Worm (Caenorhabditis elegans): ENCODE results near the gene F53F4.7.

F53F4.7 gene

ce11 chrV:13576828-13577227 is 36.9 kb downstream of the F53F4.7 start (continued):
- no peak for TF ChIP-seq jun-1 (tag; optimal IDR thresholded peaks at IDR 0.05)

ce11 chrV:13575866-13576265 is 37.9 kb downstream of the F53F4.7 start:
- no peak for TF ChIP-seq nhr-10 (tag; optimal IDR thresholded peaks at IDR 0.05)
- 0 out of 2 replicates have a peak, but pooled peaks have one; percentile 28 for TF ChIP-seq madf-9 (GFP tag; conservative IDR thresholded peaks at IDR 0.05)
- no peak for TF ChIP-seq vab-7 (GFP tag; IDR thresholded peaks at IDR 0.05)
- TF ChIP-seq daf-8 (GFP tag; IDR thresholded peaks at IDR 0.05) = no peak
- TF ChIP-seq aly-2 (tag; optimal IDR thresholded peaks at IDR 0.05) = no peak
- TF ChIP-seq nhr-111 (GFP tag; optimal IDR thresholded peaks at IDR 0.05) = no peak
- TF ChIP-seq nhr-6 (tag; optimal IDR thresholded peaks at IDR 0.05) = peak; percentile 10
- no peak for TF ChIP-seq nhr-48 (tag; optimal IDR thresholded peaks at IDR 0.05)
- TF ChIP-seq spr-1 (tag; optimal IDR thresholded peaks at IDR 0.05) = no peak
- no peak for TF ChIP-seq jun-1 (tag; optimal IDR thresholded peaks at IDR 0.05)
- TF ChIP-seq Y75B8A.6 (GFP tag; IDR thresholded peaks at IDR 0.05) = no peak
- TF ChIP-seq pha-4 (GFP tag; IDR thresholded peaks at IDR 0.05) = no peak
- no peak for TF ChIP-seq pha-4 (tag; optimal IDR thresholded peaks at IDR 0.05)
- TF ChIP-seq tra-1 (GFP tag; IDR thresholded peaks at IDR 0.05) = no peak

ce11 chrV:13571714-13572258 is 42.0 kb downstream of the F53F4.7 start, which contains the start of gene C50B8.4:
TSS of gene C50B8.4 (plus strand) at chrV:13572012.
- TF ChIP-seq saeg-2 (GFP tag; IDR thresholded peaks at IDR 0.05) = no peak
- no peak for TF ChIP-seq ztf-7 (tag; optimal IDR thresholded peaks at IDR 0.05)
- no peak for TF ChIP-seq hmg-1.1 (GFP tag; IDR thresholded peaks at IDR 0.05)
- TF ChIP-seq lin-29 (GFP tag; IDR thresholded peaks at IDR 0.05) = no peak
- TF ChIP-seq lir-3 (tag; optimal IDR thresholded peaks at IDR 0.05) = no peak
- TF ChIP-seq lin-13 (GFP tag; optimal IDR thresholded peaks at IDR 0.05) = no peak
- TF ChIP-seq daf-8 (GFP tag; IDR thresholded peaks at IDR 0.05) = no peak
- TF ChIP-seq nhr-237 (tag; optimal IDR thresholded peaks at IDR 0.05) = no peak
- TF ChIP-seq egl-27 (tag; optimal IDR thresholded peaks at IDR 0.05) = no peak
- TF ChIP-seq nhr-76 (tag; optimal IDR thresholded peaks at IDR 0.05) = no peak
- no peak for TF ChIP-seq nhr-25 (tag; optimal IDR thresholded peaks at IDR 0.05; ENCODE audit: borderline replicate concordance, insufficient read depth)
- no peak for TF ChIP-seq attf-4 (tag; optimal IDR thresholded peaks at IDR 0.05)
- no peak for TF ChIP-seq mep-1 (tag; optimal IDR thresholded peaks at IDR 0.05)
- TF ChIP-seq ceh-20 (GFP tag; IDR thresholded peaks at IDR 0.05) = no peak
- TF ChIP-seq jun-1 (tag; optimal IDR thresholded peaks at IDR 0.05) = no peak
- peak; percentile 66 for TF ChIP-seq pqm-1 (tag; optimal IDR thresholded peaks at IDR 0.05)
- TF ChIP-seq ceh-44 (GFP tag; IDR thresholded peaks at IDR 0.05) = no peak
- no peak for TF ChIP-seq ztf-11 (tag; optimal IDR thresholded peaks at IDR 0.05)
- TF ChIP-seq nhr-6 (tag; optimal IDR thresholded peaks at IDR 0.05) = peak; percentile 61
- TF ChIP-seq fos-1 (tag; optimal IDR thresholded peaks at IDR 0.05) = no peak
- TF ChIP-seq sdz-12 (GFP tag; optimal IDR thresholded peaks at IDR 0.05) = no peak
- TF ChIP-seq nhr-77 (tag; optimal IDR thresholded peaks at IDR 0.05) = peak; percentile 28
- TF ChIP-seq spr-1 (tag; optimal IDR thresholded peaks at IDR 0.05) = no peak
- no peak for TF ChIP-seq Y5F2A.4 (GFP tag; optimal IDR thresholded peaks at IDR 0.05)
- TF ChIP-seq aha-1 (tag) = peak; percentile 95
- TF ChIP-seq unc-62 (GFP tag; optimal IDR thresholded peaks at IDR 0.05 in 1 of 2) = peak in 1 of 2 experiments; percentile 25
- no peak for TF ChIP-seq unc-62 (tag; optimal IDR thresholded peaks at IDR 0.05)
- TF ChIP-seq mdt-29 (GFP tag; IDR thresholded peaks at IDR 0.05) = no peak
- no peak for TF ChIP-seq lin-15B (tag; optimal IDR thresholded peaks at IDR 0.05)
- no peak for TF ChIP-seq ZK546.5 (tag; optimal IDR thresholded peaks at IDR 0.05)
- peak; percentile 46 for TF ChIP-seq dve-1 (tag; optimal IDR thresholded peaks at IDR 0.05; ENCODE audit: insufficient read depth)
- no peak for TF ChIP-seq D1046.2 (GFP tag; IDR thresholded peaks at IDR 0.05)
- TF ChIP-seq hlh-30 (tag; optimal IDR thresholded peaks at IDR 0.05; ENCODE audit: insufficient read depth) = peak; percentile 63
- TF ChIP-seq ceh-28 (tag; optimal IDR thresholded peaks at IDR 0.05) = no peak
- TF ChIP-seq fkh-10 (GFP tag; optimal IDR thresholded peaks at IDR 0.05) = no peak
- no peak for TF ChIP-seq zag-1 (tag; optimal IDR thresholded peaks at IDR 0.05)
- no peak for TF ChIP-seq skn-1 (tag; optimal IDR thresholded peaks at IDR 0.05)
- TF ChIP-seq Y105C5A.15 (GFP tag; IDR thresholded peaks at IDR 0.05) = no peak
- no peak for TF ChIP-seq ceh-82 (tag; optimal IDR thresholded peaks at IDR 0.05)
- no peak for TF ChIP-seq snpc-4 (tag; optimal IDR thresholded peaks at IDR 0.05)

Data from whole organism, L4 larva.